Worm (Caenorhabditis elegans): ENCODE measurements around the gene cbp-3.

DNA sequence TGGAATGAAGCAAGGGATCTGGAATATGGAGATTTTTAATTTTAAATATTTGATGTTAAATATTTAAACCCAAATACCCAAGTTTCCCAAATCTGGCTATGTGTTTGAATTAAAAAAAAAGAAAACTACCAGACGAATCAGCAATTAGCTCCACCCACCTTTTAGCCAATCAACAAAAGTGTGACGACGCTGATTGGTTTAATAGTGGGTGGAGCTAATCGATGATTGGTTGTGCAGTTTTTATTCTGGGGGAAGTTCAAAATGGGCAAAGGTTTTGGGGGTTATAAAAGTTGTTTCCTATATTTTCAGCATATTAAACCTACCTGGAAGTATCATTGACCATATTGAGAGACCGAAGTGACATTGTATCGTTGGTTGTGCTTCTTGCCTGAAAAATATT, 39.3 kb upstream of the cbp-3 start:
- TF ChIP-seq nhr-237 (tag; optimal IDR thresholded peaks at IDR 0.05) (no peak), skn-1 (tag; optimal IDR thresholded peaks at IDR 0.05) (no peak), sma-3 (GFP tag; optimal IDR thresholded peaks at IDR 0.05) (no peak), nhr-12 (tag; optimal IDR thresholded peaks at IDR 0.05) (no peak), egl-27 (tag; optimal IDR thresholded peaks at IDR 0.05) (no peak), ztf-4 (tag; optimal IDR thresholded peaks at IDR 0.05) (no peak), unc-62 (GFP tag; optimal IDR thresholded peaks at IDR 0.05) (no peak), ceh-82 (tag; optimal IDR thresholded peaks at IDR 0.05) (no peak)

Data from whole organism, L2 larva.